Fruit fly (Drosophila melanogaster) whole organism, embryonic: ENCODE data around the gene mag.

Source experiments
- Atf6 ChIP-seq: fragments of 200-800 bp; sonication (Bioruptor generic); IDR thresholded peaks from 2 replicates; pipeline ENCODE4 v1.3.6; 2022; ENCODE audit warnings: missing biosample characterization, missing genetic modification characterization
- B-H1 ChIP-seq: fragments of 200-800 bp; sonication (Bioruptor generic); IDR thresholded peaks from 3 replicates; pipeline ENCODE4 v1.3.6; 2022; ENCODE audit warnings: missing biosample characterization, missing genetic modification characterization
- BtbVII ChIP-seq: fragments of 200-800 bp; sonication (Bioruptor generic); optimal IDR thresholded peaks from 3 replicates; lab custom pipeline; 2017; ENCODE audit warnings: missing biosample characterization, mild to moderate bottlenecking, missing genetic modification characterization
- CG10565 ChIP-seq: fragments of 200-800 bp; sonication (Bioruptor generic); optimal IDR thresholded peaks from 3 replicates; lab custom pipeline; 2016; ENCODE audit warnings: missing biosample characterization, mild to moderate bottlenecking, missing genetic modification characterization
- CG12104 ChIP-seq: fragments of 200-800 bp; sonication (Bioruptor generic); optimal IDR thresholded peaks from 3 replicates; lab custom pipeline; 2016; ENCODE audit warnings: missing biosample characterization, missing genetic modification characterization
- CG12236 ChIP-seq: fragments of 200-800 bp; sonication (Bioruptor generic); optimal IDR thresholded peaks from 2 replicates; lab custom pipeline; 2016; ENCODE audit warnings: missing biosample characterization, missing genetic modification characterization
- CG12299 ChIP-seq: fragments of 200-800 bp; sonication (Bioruptor generic); optimal IDR thresholded peaks from 2 replicates; lab custom pipeline; 2018; ENCODE audit warnings: missing biosample characterization, mild to moderate bottlenecking, missing genetic modification characterization
- CG12769 ChIP-seq: fragments of 200-800 bp; sonication (Bioruptor generic); optimal IDR thresholded peaks from 2 replicates; lab custom pipeline; 2019; ENCODE audit warnings: missing biosample characterization, mild to moderate bottlenecking, missing genetic modification characterization, moderate library complexity
- CG12942 ChIP-seq: fragments of 200-800 bp; sonication (Bioruptor generic); optimal IDR thresholded peaks from 3 replicates; lab custom pipeline; 2016; ENCODE audit warnings: missing biosample characterization, missing genetic modification characterization
- CG14441 ChIP-seq: fragments of 200-800 bp; sonication (Bioruptor generic); IDR thresholded peaks from 2 replicates; pipeline ENCODE4 v1.3.6; 2022; ENCODE audit warnings: missing biosample characterization, missing genetic modification characterization
- CG15601 ChIP-seq: fragments of 200-800 bp; sonication (Bioruptor generic); optimal IDR thresholded peaks from 3 replicates; lab custom pipeline; 2019; ENCODE audit warnings: missing biosample characterization, mild to moderate bottlenecking, missing genetic modification characterization, moderate library complexity
- CG2889 ChIP-seq: fragments of 200-800 bp; sonication (Bioruptor generic); IDR thresholded peaks from 3 replicates; pipeline ENCODE4 v1.3.6; 2022; ENCODE audit warnings: missing biosample characterization, missing genetic modification characterization
- CG31441 ChIP-seq: fragments of 200-800 bp; sonication (Bioruptor generic); IDR thresholded peaks from 2 replicates; pipeline ENCODE4 v1.3.6; 2022; ENCODE audit warnings: missing biosample characterization, missing genetic modification characterization
- CG3163 ChIP-seq: fragments of 200-800 bp; sonication (Bioruptor generic); optimal IDR thresholded peaks from 3 replicates; lab custom pipeline; 2016; ENCODE audit warnings: missing biosample characterization, missing genetic modification characterization
- CG3726 ChIP-seq: fragments of 200-800 bp; sonication (Bioruptor generic); IDR thresholded peaks from 3 replicates; pipeline ENCODE4, ENCODE4 v1.3.6; 2022; ENCODE audit warnings: missing biosample characterization, missing genetic modification characterization
- CG3838 ChIP-seq: fragments of 200-800 bp; sonication (Bioruptor generic); optimal IDR thresholded peaks from 3 replicates; lab custom pipeline; 2016; ENCODE audit warnings: missing biosample characterization, missing genetic modification characterization
- CG4730 ChIP-seq: fragments of 200-800 bp; sonication (Bioruptor generic); IDR thresholded peaks from 2 replicates; pipeline ENCODE4 v1.3.6; 2022; ENCODE audit warnings: missing biosample characterization, missing genetic modification characterization
- Camta ChIP-seq: fragments of 200-800 bp; sonication (Bioruptor generic); optimal IDR thresholded peaks from 2 replicates; lab custom pipeline; 2016; ENCODE audit warnings: missing biosample characterization, missing genetic modification characterization
- D19A ChIP-seq: fragments of 200-800 bp; optimal IDR thresholded peaks from 3 replicates; lab custom pipeline; 2019; ENCODE audit warnings: missing biosample characterization, mild to moderate bottlenecking, missing genetic modification characterization, moderate library complexity
- Dref ChIP-seq: fragments of 200-800 bp; sonication (Bioruptor generic); IDR thresholded peaks from 2 replicates; pipeline ENCODE4 v1.3.6; 2022; ENCODE audit warnings: missing biosample characterization, missing genetic modification characterization
- HLHmδ ChIP-seq: fragments of 200-800 bp; sonication (Bioruptor generic); optimal IDR thresholded peaks from 2 replicates; lab custom pipeline; 2018; ENCODE audit warnings: missing biosample characterization, mild to moderate bottlenecking, missing genetic modification characterization, moderate library complexity
- Hmx ChIP-seq: fragments of 200-800 bp; sonication (Bioruptor generic); optimal IDR thresholded peaks from 2 replicates; lab custom pipeline; 2016; ENCODE audit warnings: missing biosample characterization, missing genetic modification characterization
- Jarid2 ChIP-seq: fragments of 200-800 bp; sonication (Bioruptor generic); optimal IDR thresholded peaks from 3 replicates; lab custom pipeline; 2017; ENCODE audit warnings: mild to moderate bottlenecking, missing biosample characterization, missing genetic modification reagents, missing genetic modification characterization
- MBD-R2 ChIP-seq: fragments of 200-800 bp; sonication (Bioruptor generic); IDR thresholded peaks from 2 replicates; pipeline ENCODE4 v1.3.6; 2022; ENCODE audit warnings: missing biosample characterization, missing genetic modification characterization
- Ravus ChIP-seq: fragments of 200-800 bp; sonication (Bioruptor generic); IDR thresholded peaks from 2 replicates; pipeline ENCODE4 v1.3.6; 2022; ENCODE audit warnings: missing biosample characterization, missing genetic modification characterization
- Sin3A ChIP-seq: fragments of >200 bp; optimal IDR thresholded peaks from 2 replicates; lab custom pipeline; 2018
- ato ChIP-seq: fragments of 200-800 bp; sonication (Bioruptor generic); IDR thresholded peaks from 2 replicates; pipeline ENCODE4 v1.3.6; 2022; ENCODE audit warnings: missing biosample characterization, missing genetic modification characterization; ENCODE audit not compliant: partially characterized antibody
- corto ChIP-seq: fragments of 200-800 bp; sonication (Bioruptor generic); optimal IDR thresholded peaks from 2 replicates; lab custom pipeline; 2016; ENCODE audit warnings: missing biosample characterization, mild to moderate bottlenecking, missing genetic modification characterization, moderate library complexity
- dan ChIP-seq: fragments of 200-800 bp; sonication (Bioruptor generic); IDR thresholded peaks from 2 replicates; pipeline ENCODE4 v1.3.6; 2022; ENCODE audit warnings: missing biosample characterization, missing genetic modification characterization
- fd64A ChIP-seq: fragments of 200-800 bp; sonication (Bioruptor generic); optimal IDR thresholded peaks from 3 replicates; lab custom pipeline; 2018; ENCODE audit warnings: missing biosample characterization, mild to moderate bottlenecking, missing genetic modification characterization
- lab ChIP-seq: fragments of 200-800 bp; sonication (Bioruptor generic); optimal IDR thresholded peaks from 3 replicates; lab custom pipeline; 2017; ENCODE audit warnings: missing biosample characterization, missing genetic modification characterization, mild to moderate bottlenecking, moderate library complexity, missing genetic modification reagents
- lov ChIP-seq, 2 experiments: fragments of 200-800 bp in 1 of 2; fragments of >200 bp in 1 of 2; sonication (Bioruptor generic) in 1 of 2; IDR thresholded peaks in 1 of 2; optimal IDR thresholded peaks in 1 of 2; 2 replicates in 1 of 2; 3 replicates in 1 of 2; pipeline versions ENCODE4 v1.3.6 to Lab custom; 2017 to 2022; ENCODE audit warnings: missing biosample characterization in 1 of 2, missing genetic modification characterization in 1 of 2
- mld ChIP-seq: fragments of 200-800 bp; sonication (Bioruptor generic); IDR thresholded peaks from 3 replicates; pipeline ENCODE4 v1.3.6; 2022; ENCODE audit warnings: missing biosample characterization, missing genetic modification characterization; ENCODE audit not compliant: partially characterized antibody
- pho ChIP-seq: fragments of 200-800 bp; sonication (Bioruptor generic); optimal IDR thresholded peaks from 2 replicates; lab custom pipeline; 2016; ENCODE audit warnings: missing biosample characterization, missing genetic modification characterization
- phol ChIP-seq: fragments of 200-800 bp; sonication (Bioruptor generic); optimal IDR thresholded peaks from 3 replicates; lab custom pipeline; 2018; ENCODE audit warnings: missing biosample characterization, mild to moderate bottlenecking, missing genetic modification characterization, moderate library complexity
- psq ChIP-seq: fragments of 200-800 bp; sonication (Bioruptor generic); optimal IDR thresholded peaks from 2 replicates; lab custom pipeline; 2017; ENCODE audit warnings: missing biosample characterization, missing genetic modification characterization
- pzg ChIP-seq: fragments of 200-800 bp; sonication (Bioruptor generic); optimal IDR thresholded peaks from 3 replicates; lab custom pipeline; 2018; ENCODE audit warnings: missing biosample characterization, mild to moderate bottlenecking, missing genetic modification characterization, moderate library complexity
- slbo ChIP-seq: fragments of 200-800 bp; sonication (Bioruptor generic); IDR thresholded peaks from 2 replicates; pipeline ENCODE4 v1.3.6; 2022; ENCODE audit warnings: missing biosample characterization, missing genetic modification characterization
- sob ChIP-seq: fragments of 200-800 bp; sonication (Bioruptor generic); IDR thresholded peaks from 2 replicates; pipeline ENCODE4 v1.3.6; 2022; ENCODE audit warnings: missing biosample characterization, missing genetic modification characterization

mag gene

dm6 chr3L:20508136-20508635 lies 47.7 kb downstream of the mag start (continued):
- peak; percentile 85 for TF ChIP-seq D19A (tag; lab: Kevin White, UChicago)
- TF ChIP-seq phol (tag; lab: Kevin White, UChicago), result peak; percentile 87
- no peak for TF ChIP-seq mld (GFP tag; lab: Robert Waterston, UW)
- peak; percentile 37 for TF ChIP-seq HLHmδ (GFP tag; lab: Kevin White, UChicago)
- TF ChIP-seq Jarid2 (GFP tag; lab: Kevin White, UChicago), result peak; percentile 74
- peak; percentile 82 for TF ChIP-seq CG12942
- peak; percentile 92 for TF ChIP-seq CG12104 (GFP tag; lab: Kevin White, UChicago)
- TF ChIP-seq Ravus (GFP tag; lab: Robert Waterston, UW), result peak; percentile 81
- TF ChIP-seq fd64A (GFP tag; lab: Kevin White, UChicago), result peak; percentile 58
- TF ChIP-seq CG3838 (GFP tag; lab: Kevin White, UChicago), result peak; percentile 72
- TF ChIP-seq BtbVII (GFP tag; lab: Kevin White, UChicago), result peak; percentile 94
- peak; percentile 25 for TF ChIP-seq pzg (GFP tag; lab: Kevin White, UChicago)
- peak; percentile 98 for TF ChIP-seq lab (GFP tag; lab: Kevin White, UChicago)
- TF ChIP-seq dan (GFP tag; lab: Robert Waterston, UW), result peak; percentile 78
- peak; percentile 85 for TF ChIP-seq CG2889 (GFP tag; lab: Robert Waterston, UW)
- peak; percentile 84 for TF ChIP-seq B-H1 (GFP tag; lab: Robert Waterston, UW)
- TF ChIP-seq CG12236 (GFP tag; lab: Kevin White, UChicago), result peak; percentile 40
- TF ChIP-seq MBD-R2 (GFP tag; lab: Robert Waterston, UW), result peak; percentile 87
- TF ChIP-seq slbo, result peak; percentile 98
- TF ChIP-seq CG15601 (tag; lab: Kevin White, UChicago), result peak; percentile 75
- no peak for TF ChIP-seq Dref (GFP tag; lab: Robert Waterston, UW)
- no peak for TF ChIP-seq ato (GFP tag; lab: Robert Waterston, UW)
- TF ChIP-seq CG10565 (GFP tag; lab: Kevin White, UChicago), result peak; percentile 18
- TF ChIP-seq CG3163, result peak; percentile 88
- peak; percentile 87 for TF ChIP-seq CG31441 (GFP tag; lab: Robert Waterston, UW)
- TF ChIP-seq lov (optimal IDR thresholded peaks at IDR 0.05; lab: Kevin White, UChicago), result no peak
- TF ChIP-seq lov (GFP tag; IDR thresholded peaks at IDR 0.05; lab: Robert Waterston, UW), result peak; percentile 90
- TF ChIP-seq psq, result peak; percentile 57
- peak; percentile 87 for TF ChIP-seq CG4730 (GFP tag; lab: Robert Waterston, UW)
- peak; percentile 89 for TF ChIP-seq Camta (GFP tag; lab: Kevin White, UChicago)
- peak; percentile 95 for TF ChIP-seq Atf6 (GFP tag; lab: Robert Waterston, UW)
- TF ChIP-seq corto (GFP tag; lab: Kevin White, UChicago), result peak; percentile 31
- TF ChIP-seq CG12299 (tag; lab: Kevin White, UChicago), result peak; percentile 77
- peak; percentile 95 for TF ChIP-seq pho (GFP tag; lab: Kevin White, UChicago)
- peak; percentile 4 for TF ChIP-seq CG14441 (GFP tag; lab: Robert Waterston, UW)
- TF ChIP-seq Hmx (GFP tag; lab: Kevin White, UChicago), result peak; percentile 87
- no peak for TF ChIP-seq CG3726 (GFP tag; lab: Robert Waterston, UW)
- no peak for TF ChIP-seq Sin3A (lab: Kevin White, UChicago)
- TF ChIP-seq sob (GFP tag; lab: Robert Waterston, UW), result peak; percentile 96
- TF ChIP-seq CG12769 (tag; lab: Kevin White, UChicago), result peak; percentile 96
